Worm (Caenorhabditis elegans): ENCODE results near the gene nhr-199.

Gene nhr-199

ce11 chrV:15712385-15712784 lies 12.7 kb upstream of the nhr-199 start:
- TF ChIP-seq hnd-1 (tag; optimal IDR thresholded peaks at IDR 0.05) = no peak
- TF ChIP-seq scrt-1 (GFP tag; IDR thresholded peaks at IDR 0.05) = no peak
- TF ChIP-seq F13C5.2 (tag; optimal IDR thresholded peaks at IDR 0.05) = no peak
- TF ChIP-seq tbx-11 (GFP tag; IDR thresholded peaks at IDR 0.05) = no peak
- TF ChIP-seq flt-1 (GFP tag; IDR thresholded peaks at IDR 0.05) = no peak
- TF ChIP-seq ama-1 (optimal IDR thresholded peaks at IDR 0.05) = no peak
- no peak for TF ChIP-seq ets-7 (tag; optimal IDR thresholded peaks at IDR 0.05)
- TF ChIP-seq ceh-13 (GFP tag; optimal IDR thresholded peaks at IDR 0.05) = no peak
- no peak for TF ChIP-seq sea-1 (GFP tag; conservative IDR thresholded peaks at IDR 0.05)
- no peak for TF ChIP-seq B0310.2 (tag; optimal IDR thresholded peaks at IDR 0.05)
- no peak for TF ChIP-seq hmg-4 (GFP tag; optimal IDR thresholded peaks at IDR 0.05)
- TF ChIP-seq pes-1 (GFP tag; IDR thresholded peaks at IDR 0.05) = no peak
- no peak for TF ChIP-seq tbx-37 (GFP tag; conservative IDR thresholded peaks at IDR 0.05)
- TF ChIP-seq tra-4 (tag; optimal IDR thresholded peaks at IDR 0.05) = no peak
- TF ChIP-seq aly-1 (tag; optimal IDR thresholded peaks at IDR 0.05) = no peak
- TF ChIP-seq ceh-36 (tag; optimal IDR thresholded peaks at IDR 0.05) = no peak
- no peak for TF ChIP-seq hmbx-1 (tag; optimal IDR thresholded peaks at IDR 0.05)

ce11 chrV:15711898-15712297 lies 12.2 kb upstream of the nhr-199 start, which contains the start of gene str-101:
str-101 (minus strand) TSS chrV:15711998.
- TF ChIP-seq aly-1 (tag; optimal IDR thresholded peaks at IDR 0.05) (no peak), hmbx-1 (tag; optimal IDR thresholded peaks at IDR 0.05) (no peak), sea-1 (GFP tag; conservative IDR thresholded peaks at IDR 0.05) (no peak), ama-1 (optimal IDR thresholded peaks at IDR 0.05) (no peak), tbx-11 (GFP tag; IDR thresholded peaks at IDR 0.05) (no peak)

ce11 chrV:15710401-15710800 lies 10.7 kb upstream of the nhr-199 start, which contains the start of gene Y6E2A.1:
Y6E2A.1 (minus strand) TSS chrV:15710501.
- TF ChIP-seq hmg-4 (GFP tag; optimal IDR thresholded peaks at IDR 0.05) = no peak
- TF ChIP-seq hmbx-1 (tag; optimal IDR thresholded peaks at IDR 0.05) = no peak
- TF ChIP-seq tbx-11 (GFP tag; IDR thresholded peaks at IDR 0.05) = no peak
- TF ChIP-seq ets-7 (tag; optimal IDR thresholded peaks at IDR 0.05) = no peak
- no peak for TF ChIP-seq ama-1 (optimal IDR thresholded peaks at IDR 0.05)
- no peak for TF ChIP-seq aly-1 (tag; optimal IDR thresholded peaks at IDR 0.05)

- TF ChIP-seq ets-7 (tag; optimal IDR thresholded peaks at IDR 0.05) (no peak), hmg-4 (GFP tag; optimal IDR thresholded peaks at IDR 0.05) (no peak), hnd-1 (tag; optimal IDR thresholded peaks at IDR 0.05) (no peak), sea-1 (GFP tag; conservative IDR thresholded peaks at IDR 0.05) (no peak), aly-1 (tag; optimal IDR thresholded peaks at IDR 0.05) (no peak), hmbx-1 (tag; optimal IDR thresholded peaks at IDR 0.05) (no peak), ceh-36 (tag; optimal IDR thresholded peaks at IDR 0.05) (no peak), B0310.2 (tag; optimal IDR thresholded peaks at IDR 0.05) (no peak), ceh-13 (GFP tag; optimal IDR thresholded peaks at IDR 0.05) (no peak), tbx-11 (GFP tag; IDR thresholded peaks at IDR 0.05) (no peak), scrt-1 (GFP tag; IDR thresholded peaks at IDR 0.05) (no peak), F13C5.2 (tag; optimal IDR thresholded peaks at IDR 0.05) (no peak), pes-1 (GFP tag; IDR thresholded peaks at IDR 0.05) (no peak)
Measured at ce11 chrV:15707982-15708381, 8.3 kb upstream of the nhr-199 start.

- no peak for TF ChIP-seq tbx-11 (GFP tag; IDR thresholded peaks at IDR 0.05)
- TF ChIP-seq flt-1 (GFP tag; IDR thresholded peaks at IDR 0.05) = no peak
Measured at ce11 chrV:15704745-15705144, 5.0 kb upstream of the nhr-199 start, which contains the start of gene twk-34. twk-34 (plus strand) TSS chrV:15704960.

- no peak for TF ChIP-seq flt-1 (GFP tag; IDR thresholded peaks at IDR 0.05)
Measured at ce11 chrV:15702263-15702662, 2.6 kb upstream of the nhr-199 start, which contains the start of gene nhr-53. nhr-53 (minus strand) TSS chrV:15702363.

ce11 chrV:15698099-15698498 lies 1.6 kb downstream of the nhr-199 start, which contains the start of gene srx-29:
srx-29 (minus strand) TSS chrV:15698199.
- TF ChIP-seq ceh-13 (GFP tag; optimal IDR thresholded peaks at IDR 0.05) (no peak), flt-1 (GFP tag; IDR thresholded peaks at IDR 0.05) (no peak), hnd-1 (tag; optimal IDR thresholded peaks at IDR 0.05) (no peak), tbx-11 (GFP tag; IDR thresholded peaks at IDR 0.05) (no peak), scrt-1 (GFP tag; IDR thresholded peaks at IDR 0.05) (no peak), pes-1 (GFP tag; IDR thresholded peaks at IDR 0.05) (no peak), F13C5.2 (tag; optimal IDR thresholded peaks at IDR 0.05) (no peak), hmg-4 (GFP tag; optimal IDR thresholded peaks at IDR 0.05) (no peak), tbx-37 (GFP tag; conservative IDR thresholded peaks at IDR 0.05) (no peak), aly-1 (tag; optimal IDR thresholded peaks at IDR 0.05) (no peak), tra-4 (tag; optimal IDR thresholded peaks at IDR 0.05) (no peak), sea-1 (GFP tag; conservative IDR thresholded peaks at IDR 0.05) (no peak)

- TF ChIP-seq ama-1 (optimal IDR thresholded peaks at IDR 0.05) (no peak), ceh-13 (GFP tag; optimal IDR thresholded peaks at IDR 0.05) (no peak), tra-4 (tag; optimal IDR thresholded peaks at IDR 0.05) (no peak)
Measured at ce11 chrV:15693682-15694081, 6.0 kb downstream of the nhr-199 start, which contains the start of gene nhr-198. nhr-198 (plus strand) TSS chrV:15693994.

ce11 chrV:15689952-15690351 lies 9.7 kb downstream of the nhr-199 start, which contains the start of gene nhr-268:
nhr-268 (plus strand) TSS chrV:15690252.
- TF ChIP-seq tbx-37 (GFP tag; conservative IDR thresholded peaks at IDR 0.05) (no peak), hmg-4 (GFP tag; optimal IDR thresholded peaks at IDR 0.05) (no peak), flt-1 (GFP tag; IDR thresholded peaks at IDR 0.05) (no peak), tra-4 (tag; optimal IDR thresholded peaks at IDR 0.05) (no peak), hmbx-1 (tag; optimal IDR thresholded peaks at IDR 0.05) (no peak), ets-7 (tag; optimal IDR thresholded peaks at IDR 0.05) (no peak), ama-1 (optimal IDR thresholded peaks at IDR 0.05) (no peak), scrt-1 (GFP tag; IDR thresholded peaks at IDR 0.05) (no peak), sea-1 (GFP tag; conservative IDR thresholded peaks at IDR 0.05) (no peak), hnd-1 (tag; optimal IDR thresholded peaks at IDR 0.05) (no peak), ceh-13 (GFP tag; optimal IDR thresholded peaks at IDR 0.05) (no peak), pes-1 (GFP tag; IDR thresholded peaks at IDR 0.05) (no peak), B0310.2 (tag; optimal IDR thresholded peaks at IDR 0.05) (no peak), tbx-11 (GFP tag; IDR thresholded peaks at IDR 0.05) (no peak)

All from whole organism, early embryonic.